Fruit fly (Drosophila melanogaster): ENCODE data around the gene GckIII.

DNA sequence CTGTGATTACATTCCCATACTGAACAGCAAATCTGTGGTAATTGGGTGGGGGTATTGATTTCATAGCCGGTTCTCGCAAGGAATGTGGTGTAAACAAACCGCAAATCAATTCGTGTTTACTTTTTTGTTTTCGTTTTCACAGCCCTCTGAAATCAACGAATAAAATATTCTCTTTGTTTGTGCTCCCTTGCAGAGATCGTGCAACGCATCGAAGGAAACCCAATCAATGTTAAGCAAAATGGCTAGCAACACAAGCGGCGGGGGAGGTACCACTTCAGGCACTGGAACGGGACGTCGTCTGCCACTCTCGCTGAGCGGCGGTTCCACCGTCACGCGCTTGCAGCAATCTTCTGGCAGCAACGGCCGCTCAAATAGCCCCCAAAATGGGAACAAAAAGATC, 2.8 kb upstream of the GckIII start:
- TF ChIP-seq pan (optimal IDR thresholded peaks at IDR 0.05), result no peak
- no peak for TF ChIP-seq pan (GFP tag; optimal IDR thresholded peaks at IDR 0.05 in 1 of 2, IDR thresholded peaks at IDR 0.05 in 1 of 2)
- TF ChIP-seq NfI (GFP tag; optimal IDR thresholded peaks at IDR 0.05), result no peak
- no peak for TF ChIP-seq bcd (GFP tag; optimal IDR thresholded peaks at IDR 0.05)
- TF ChIP-seq br (optimal IDR thresholded peaks at IDR 0.05), result no peak
- no peak for TF ChIP-seq CG11560 (tag; IDR thresholded peaks at IDR 0.05)
- TF ChIP-seq p53 (GFP tag; optimal IDR thresholded peaks at IDR 0.05), result no peak
- no peak for TF ChIP-seq Jarid2 (GFP tag; optimal IDR thresholded peaks at IDR 0.05)
- TF ChIP-seq CG14860 (GFP tag; IDR thresholded peaks at IDR 0.05; ENCODE audit: partially characterized antibody), result no peak
- no peak for TF ChIP-seq CG3838 (GFP tag; optimal IDR thresholded peaks at IDR 0.05)
